Fruit fly (Drosophila melanogaster) whole organism, embryonic: Measurements from ENCODE around the gene scrt.

Source experiments
- CG10431 ChIP-seq: fragments of 200-800 bp; sonication (Bioruptor generic); optimal IDR thresholded peaks from 3 replicates; lab custom pipeline; 2018; ENCODE audit warnings: missing biosample characterization, mild to moderate bottlenecking, missing genetic modification characterization
- CG11560 ChIP-seq: fragments of 200-800 bp; sonication (Bioruptor generic); IDR thresholded peaks from 3 replicates; pipeline ENCODE4 v1.3.6; 2022; ENCODE audit warnings: missing biosample characterization, missing genetic modification characterization
- CG13424 ChIP-seq: fragments of 200-800 bp; sonication (Bioruptor generic); optimal IDR thresholded peaks from 2 replicates; lab custom pipeline; 2019; ENCODE audit warnings: missing biosample characterization, mild to moderate bottlenecking, missing genetic modification characterization, moderate library complexity
- CG15601 ChIP-seq: fragments of 200-800 bp; sonication (Bioruptor generic); optimal IDR thresholded peaks from 3 replicates; lab custom pipeline; 2019; ENCODE audit warnings: missing biosample characterization, mild to moderate bottlenecking, missing genetic modification characterization, moderate library complexity
- CG15696 ChIP-seq: fragments of 200-800 bp; sonication (Bioruptor generic); optimal IDR thresholded peaks from 2 replicates; lab custom pipeline; 2019; ENCODE audit warnings: missing biosample characterization, mild to moderate bottlenecking, missing genetic modification characterization, moderate library complexity
- CG2678 ChIP-seq: fragments of 200-800 bp; sonication (Bioruptor generic); optimal IDR thresholded peaks from 3 replicates; lab custom pipeline; 2019; ENCODE audit warnings: missing biosample characterization, mild to moderate bottlenecking, missing genetic modification characterization, moderate library complexity
- CG30020 ChIP-seq: fragments of 200-800 bp; optimal IDR thresholded peaks from 2 replicates; lab custom pipeline; 2019; ENCODE audit warnings: missing biosample characterization, mild to moderate bottlenecking, missing genetic modification characterization, moderate library complexity
- CG32532 ChIP-seq: fragments of 200-800 bp; sonication (Bioruptor generic); IDR thresholded peaks from 2 replicates; pipeline ENCODE4 v1.3.6; 2022; ENCODE audit warnings: missing biosample characterization, missing genetic modification characterization
- CG3726 ChIP-seq: fragments of 200-800 bp; sonication (Bioruptor generic); IDR thresholded peaks from 3 replicates; pipeline ENCODE4, ENCODE4 v1.3.6; 2022; ENCODE audit warnings: missing biosample characterization, missing genetic modification characterization
- CG4282 ChIP-seq: fragments of 200-800 bp; sonication (Bioruptor generic); optimal IDR thresholded peaks from 2 replicates; lab custom pipeline; 2016; ENCODE audit warnings: missing biosample characterization, missing genetic modification characterization
- CG7372 ChIP-seq: fragments of 200-800 bp; sonication (Bioruptor generic); IDR thresholded peaks from 2 replicates; pipeline ENCODE4 v1.3.6; 2022; ENCODE audit warnings: missing biosample characterization, missing genetic modification characterization
- CG9609 ChIP-seq: fragments of 200-800 bp; sonication (Bioruptor generic); optimal IDR thresholded peaks from 3 replicates; lab custom pipeline; 2016; ENCODE audit warnings: missing biosample characterization, missing genetic modification characterization
- CG9727 ChIP-seq: fragments of 200-800 bp; sonication (Bioruptor generic); optimal IDR thresholded peaks from 3 replicates; lab custom pipeline; 2017; ENCODE audit warnings: missing biosample characterization, mild to moderate bottlenecking, missing genetic modification characterization
- Eip74EF ChIP-seq, 2 experiments: fragments of 200-800 bp in 1 of 2; fragments of >200 bp in 1 of 2; sonication (Bioruptor generic) in 1 of 2; optimal IDR thresholded peaks; 2 replicates each; lab custom pipeline; 2017 to 2019; ENCODE audit warnings: missing biosample characterization in 2 of 2, missing genetic modification characterization in 2 of 2, mild to moderate bottlenecking in 1 of 2, moderate library complexity in 1 of 2
- Gsc ChIP-seq: fragments of 200-800 bp; sonication (Bioruptor generic); IDR thresholded peaks from 2 replicates; pipeline ENCODE4 v1.3.6; 2022; ENCODE audit warnings: missing biosample characterization, missing genetic modification characterization
- Lim3 ChIP-seq: fragments of 200-800 bp; sonication (Bioruptor generic); IDR thresholded peaks from 2 replicates; pipeline ENCODE4 v1.3.6; 2022; ENCODE audit warnings: missing biosample characterization, missing genetic modification characterization
- MESR4 ChIP-seq: fragments of 200-800 bp; sonication (Bioruptor generic); optimal IDR thresholded peaks from 2 replicates; lab custom pipeline; 2018; ENCODE audit warnings: missing biosample characterization, mild to moderate bottlenecking, missing genetic modification characterization, moderate library complexity
- Neu2 ChIP-seq: fragments of 200-800 bp; sonication (Bioruptor generic); optimal IDR thresholded peaks from 3 replicates; lab custom pipeline; 2016; ENCODE audit warnings: missing biosample characterization, missing genetic modification characterization, borderline replicate concordance
- Poxn ChIP-seq: fragments of 200-800 bp; sonication (Bioruptor generic); IDR thresholded peaks from 2 replicates; pipeline ENCODE4 v1.3.6; 2022; ENCODE audit warnings: missing biosample characterization, missing genetic modification characterization
- Ptx1 ChIP-seq: fragments of 200-800 bp; sonication (Bioruptor generic); IDR thresholded peaks from 2 replicates; pipeline ENCODE4 v1.3.6; 2022; ENCODE audit warnings: missing biosample characterization, missing genetic modification characterization
- Sry-β ChIP-seq: fragments of 200-800 bp; sonication (Bioruptor generic); optimal IDR thresholded peaks from 2 replicates; lab custom pipeline; 2018; ENCODE audit warnings: missing biosample characterization, mild to moderate bottlenecking, missing genetic modification characterization, moderate library complexity
- ac ChIP-seq: fragments of 200-800 bp; sonication (Bioruptor generic); optimal IDR thresholded peaks from 3 replicates; lab custom pipeline; 2017; ENCODE audit warnings: missing biosample characterization, mild to moderate bottlenecking, missing genetic modification characterization
- amos ChIP-seq: fragments of 200-800 bp; sonication (Bioruptor generic); IDR thresholded peaks from 2 replicates; pipeline ENCODE4 v1.3.6; 2022; ENCODE audit warnings: missing biosample characterization, missing genetic modification characterization; ENCODE audit not compliant: partially characterized antibody
- ase ChIP-seq: fragments of 200-800 bp; sonication (Bioruptor generic); IDR thresholded peaks from 3 replicates; pipeline ENCODE4 v1.3.6; 2022; ENCODE audit warnings: missing biosample characterization, missing genetic modification characterization
- ato ChIP-seq: fragments of 200-800 bp; sonication (Bioruptor generic); IDR thresholded peaks from 2 replicates; pipeline ENCODE4 v1.3.6; 2022; ENCODE audit warnings: missing biosample characterization, missing genetic modification characterization; ENCODE audit not compliant: partially characterized antibody
- az2 ChIP-seq: fragments of 200-800 bp; sonication (Bioruptor generic); optimal IDR thresholded peaks from 3 replicates; lab custom pipeline; 2016; ENCODE audit warnings: missing biosample characterization, missing genetic modification characterization
- crc ChIP-seq: fragments of 200-800 bp; sonication (Bioruptor generic); optimal IDR thresholded peaks from 2 replicates; lab custom pipeline; 2016; ENCODE audit warnings: missing biosample characterization, missing genetic modification characterization
- dmrt99B ChIP-seq: fragments of 200-800 bp; sonication (Bioruptor generic); optimal IDR thresholded peaks from 2 replicates; lab custom pipeline; 2018; ENCODE audit warnings: missing biosample characterization, mild to moderate bottlenecking, missing genetic modification characterization, moderate library complexity
- esg ChIP-seq: fragments of 200-800 bp; sonication (Bioruptor generic); conservative IDR thresholded peaks from 2 replicates; pipeline ENCODE4 v1.3.6; 2022; ENCODE audit warnings: missing biosample characterization, missing genetic modification characterization
- ewg ChIP-seq: fragments of 200-800 bp; sonication (Bioruptor generic); optimal IDR thresholded peaks from 3 replicates; lab custom pipeline; 2017; ENCODE audit warnings: mild to moderate bottlenecking, missing biosample characterization, missing genetic modification reagents, missing genetic modification characterization
- ftz-f1 ChIP-seq: fragments of 200-800 bp; sonication (Bioruptor generic); optimal IDR thresholded peaks from 2 replicates; lab custom pipeline; 2016; ENCODE audit warnings: missing biosample characterization, missing genetic modification characterization
- gfzf ChIP-seq: fragments of 200-800 bp; sonication (Bioruptor generic); optimal IDR thresholded peaks from 2 replicates; lab custom pipeline; 2016; ENCODE audit warnings: missing biosample characterization, mild to moderate bottlenecking, missing genetic modification characterization, moderate library complexity
- gsb-n ChIP-seq: fragments of 200-800 bp; sonication (Bioruptor generic); optimal IDR thresholded peaks from 3 replicates; lab custom pipeline; 2018; ENCODE audit warnings: missing biosample characterization, mild to moderate bottlenecking, missing genetic modification characterization
- hth ChIP-seq: fragments of >200 bp; optimal IDR thresholded peaks from 2 replicates; lab custom pipeline; 2017; ENCODE audit warnings: inconsistent platforms
- jumu ChIP-seq: fragments of 200-800 bp; sonication (Bioruptor generic); optimal IDR thresholded peaks from 3 replicates; lab custom pipeline; 2016; ENCODE audit warnings: missing biosample characterization, missing genetic modification characterization
- kah ChIP-seq: fragments of 200-800 bp; sonication (Bioruptor generic); optimal IDR thresholded peaks from 2 replicates; lab custom pipeline; 2018; ENCODE audit warnings: missing biosample characterization, mild to moderate bottlenecking, missing genetic modification characterization
- lov ChIP-seq, 2 experiments: fragments of 200-800 bp in 1 of 2; fragments of >200 bp in 1 of 2; sonication (Bioruptor generic) in 1 of 2; IDR thresholded peaks in 1 of 2; optimal IDR thresholded peaks in 1 of 2; 2 replicates in 1 of 2; 3 replicates in 1 of 2; pipeline versions ENCODE4 v1.3.6 to Lab custom; 2017 to 2022; ENCODE audit warnings: missing biosample characterization in 1 of 2, missing genetic modification characterization in 1 of 2
- p53 ChIP-seq: fragments of 200-800 bp; sonication (Bioruptor generic); optimal IDR thresholded peaks from 2 replicates; lab custom pipeline; 2016; ENCODE audit warnings: missing biosample characterization, missing genetic modification characterization
- phol ChIP-seq: fragments of 200-800 bp; sonication (Bioruptor generic); optimal IDR thresholded peaks from 3 replicates; lab custom pipeline; 2018; ENCODE audit warnings: missing biosample characterization, mild to moderate bottlenecking, missing genetic modification characterization, moderate library complexity
- prd ChIP-seq, 3 experiments: fragments of >200 bp in 2 of 3; fragments of 200-800 bp in 1 of 3; sonication (Bioruptor generic) in 1 of 3; optimal IDR thresholded peaks in 2 of 3; IDR thresholded peaks in 1 of 3; 2 replicates in 2 of 3; 3 replicates in 1 of 3; pipeline versions ENCODE4 v1.3.6 to Lab custom; 2017 to 2022; ENCODE audit warnings: missing biosample characterization in 1 of 3, missing genetic modification characterization in 1 of 3
- pros ChIP-seq: fragments of 200-800 bp; sonication (Bioruptor generic); optimal IDR thresholded peaks from 3 replicates; lab custom pipeline; 2019; ENCODE audit warnings: missing biosample characterization, mild to moderate bottlenecking, missing genetic modification characterization, moderate library complexity
- rib ChIP-seq: fragments of 200-800 bp; sonication (Bioruptor generic); IDR thresholded peaks from 2 replicates; pipeline ENCODE4 v1.3.6; 2022; ENCODE audit warnings: missing biosample characterization, missing genetic modification characterization
- scrt ChIP-seq: fragments of 200-800 bp; sonication (Bioruptor generic); optimal IDR thresholded peaks from 2 replicates; lab custom pipeline; 2018; ENCODE audit warnings: missing biosample characterization, mild to moderate bottlenecking, missing genetic modification characterization, moderate library complexity
- seq ChIP-seq: fragments of 200-800 bp; sonication (Bioruptor generic); IDR thresholded peaks from 2 replicates; pipeline ENCODE4 v1.3.6; 2022; ENCODE audit warnings: missing biosample characterization, missing genetic modification characterization
- so ChIP-seq: fragments of 200-800 bp; sonication (Bioruptor generic); IDR thresholded peaks from 3 replicates; pipeline ENCODE4 v1.3.6; 2022; ENCODE audit warnings: missing biosample characterization, missing genetic modification characterization
- stwl ChIP-seq: fragments of 200-800 bp; sonication (Bioruptor generic); optimal IDR thresholded peaks from 3 replicates; lab custom pipeline; 2018; ENCODE audit warnings: missing biosample characterization, mild to moderate bottlenecking, missing genetic modification characterization, moderate library complexity
- trem ChIP-seq: fragments of 200-800 bp; optimal IDR thresholded peaks from 3 replicates; lab custom pipeline; 2019; ENCODE audit warnings: missing biosample characterization, mild to moderate bottlenecking, missing genetic modification characterization, moderate library complexity
- wor ChIP-seq: fragments of 200-800 bp; sonication (Bioruptor generic); IDR thresholded peaks from 2 replicates; pipeline ENCODE4 v1.3.6; 2022; ENCODE audit warnings: missing biosample characterization, missing genetic modification characterization
- z ChIP-seq: fragments of 200-800 bp; sonication (Bioruptor generic); IDR thresholded peaks from 3 replicates; pipeline ENCODE4 v1.3.6; 2022; ENCODE audit warnings: missing biosample characterization, missing genetic modification characterization
- zf30C ChIP-seq: fragments of 200-800 bp; sonication (Bioruptor generic); optimal IDR thresholded peaks from 3 replicates; lab custom pipeline; 2018; ENCODE audit warnings: missing biosample characterization, mild to moderate bottlenecking, missing genetic modification characterization

Gene scrt

dm6 chr3L:4000711-4001110 lies 17.0 kb downstream of the scrt start (continued):
- TF ChIP-seq prd (optimal IDR thresholded peaks at IDR 0.05; lab: Kevin White, UChicago) (no peak), prd (GFP tag; IDR thresholded peaks at IDR 0.05; lab: Robert Waterston, UW) (peak; percentile 15; the same call in 1 of the 3 replicates), Eip74EF (GFP tag; optimal IDR thresholded peaks at IDR 0.05; lab: Kevin White, UChicago) (no peak), ftz-f1 (GFP tag; lab: Kevin White, UChicago) (no peak), lov (optimal IDR thresholded peaks at IDR 0.05; lab: Kevin White, UChicago) (no peak), lov (GFP tag; IDR thresholded peaks at IDR 0.05; lab: Robert Waterston, UW) (no peak), seq (GFP tag; lab: Robert Waterston, UW) (no peak), ase (GFP tag; lab: Robert Waterston, UW) (no peak), kah (GFP tag; lab: Kevin White, UChicago) (no peak), CG2678 (tag; lab: Kevin White, UChicago) (peak; percentile 53), CG32532 (GFP tag; lab: Robert Waterston, UW) (no peak), amos (GFP tag; lab: Robert Waterston, UW) (no peak), ac (GFP tag; lab: Kevin White, UChicago) (no peak), hth (lab: Kevin White, UChicago) (no peak), phol (tag; lab: Kevin White, UChicago) (peak; percentile 8), CG9609 (GFP tag; lab: Kevin White, UChicago) (no peak), az2 (GFP tag; lab: Kevin White, UChicago) (peak; percentile 27), CG13424 (tag; lab: Kevin White, UChicago) (peak; percentile 67), CG15696 (tag; lab: Kevin White, UChicago) (no peak), trem (tag; lab: Kevin White, UChicago) (no peak), Gsc (no peak), jumu (GFP tag; lab: Kevin White, UChicago) (no peak), wor (GFP tag; lab: Robert Waterston, UW) (peak; percentile 33; the same call in 1 of the 2 replicates), z (GFP tag; lab: Robert Waterston, UW) (no peak), CG7372 (GFP tag; lab: Robert Waterston, UW) (no peak), CG9727 (GFP tag; lab: Kevin White, UChicago) (peak; percentile 59), ewg (GFP tag; lab: Kevin White, UChicago) (peak; percentile 26), Ptx1 (GFP tag; lab: Robert Waterston, UW) (0 out of 2 replicates have a peak, but pooled peaks have one; percentile 9), zf30C (GFP tag; lab: Kevin White, UChicago) (peak; percentile 51), gfzf (GFP tag; lab: Kevin White, UChicago) (no peak), crc (GFP tag; lab: Kevin White, UChicago) (no peak), CG15601 (tag; lab: Kevin White, UChicago) (peak; percentile 17), scrt (peak; percentile 1), Neu2 (no peak), pros (GFP tag; lab: Kevin White, UChicago) (no peak), CG10431 (GFP tag; lab: Kevin White, UChicago) (no peak), so (no peak), gsb-n (tag; lab: Kevin White, UChicago) (no peak), stwl (tag; lab: Kevin White, UChicago) (no peak), dmrt99B (peak; percentile 37), CG3726 (GFP tag; lab: Robert Waterston, UW) (no peak), Lim3 (no peak), Poxn (GFP tag; lab: Robert Waterston, UW) (no peak), CG30020 (tag; lab: Kevin White, UChicago) (no peak), rib (no peak), p53 (GFP tag; lab: Kevin White, UChicago) (no peak), esg (GFP tag; lab: Robert Waterston, UW) (0 out of 2 replicates have a peak, but pooled peaks have one; percentile 16), ato (GFP tag; lab: Robert Waterston, UW) (no peak), MESR4 (GFP tag; lab: Kevin White, UChicago) (no peak), CG4282 (no peak), CG11560 (tag; lab: Robert Waterston, UW) (no peak), Sry-β (GFP tag; lab: Kevin White, UChicago) (no peak)
